Fruit fly (Drosophila melanogaster): Measurements from ENCODE around the gene Prps.

The Prps gene

dm6 chr3L:9713828-9714536 lies 17.5 kb upstream of the Prps start, which contains the start of gene vsg (continued):
- no peak for TF ChIP-seq ham (GFP tag; IDR thresholded peaks at IDR 0.05)
- TF ChIP-seq CG6272 (GFP tag; IDR thresholded peaks at IDR 0.05), result peak; percentile 74
- peak; percentile 83 for TF ChIP-seq CG9817 (tag; optimal IDR thresholded peaks at IDR 0.05)
- TF ChIP-seq CG11560 (tag; IDR thresholded peaks at IDR 0.05), result peak; percentile 70; the same call in 2 of the 3 replicates
- TF ChIP-seq ac (GFP tag; optimal IDR thresholded peaks at IDR 0.05), result no peak
- TF ChIP-seq CG18476 (GFP tag; optimal IDR thresholded peaks at IDR 0.05), result peak; percentile 75
- TF ChIP-seq Bteb2 (GFP tag; optimal IDR thresholded peaks at IDR 0.05), result peak; percentile 26
- peak; percentile 84 for TF ChIP-seq CG10267 (tag; optimal IDR thresholded peaks at IDR 0.05)
- TF ChIP-seq sisA (GFP tag; IDR thresholded peaks at IDR 0.05), result peak; percentile 55; the same call in 1 of the 2 replicates
- TF ChIP-seq Dll (GFP tag; IDR thresholded peaks at IDR 0.05; ENCODE audit: partially characterized antibody), result peak; percentile 78
- peak; percentile 49 for TF ChIP-seq CG10431 (GFP tag; optimal IDR thresholded peaks at IDR 0.05)
- peak; percentile 50 for TF ChIP-seq CG14441 (GFP tag; IDR thresholded peaks at IDR 0.05)
- peak; percentile 59 for TF ChIP-seq Six4 (GFP tag; optimal IDR thresholded peaks at IDR 0.05)
- TF ChIP-seq CHES-1-like (GFP tag; optimal IDR thresholded peaks at IDR 0.05), result no peak
- TF ChIP-seq gcm2 (GFP tag; optimal IDR thresholded peaks at IDR 0.05), result peak; percentile 66
- no peak for TF ChIP-seq CG17802 (tag; optimal IDR thresholded peaks at IDR 0.05)
- TF ChIP-seq CG2678 (tag; optimal IDR thresholded peaks at IDR 0.05), result peak; percentile 90
- TF ChIP-seq BtbVII (GFP tag; optimal IDR thresholded peaks at IDR 0.05), result peak; percentile 45
- TF ChIP-seq fd64A (GFP tag; optimal IDR thresholded peaks at IDR 0.05), result no peak
- peak; percentile 35 for TF ChIP-seq CG6683 (GFP tag; optimal IDR thresholded peaks at IDR 0.05)
- no peak for TF ChIP-seq CG18011 (GFP tag; optimal IDR thresholded peaks at IDR 0.05)
- peak; percentile 90 for TF ChIP-seq CG4617 (GFP tag; optimal IDR thresholded peaks at IDR 0.05; ENCODE audit: borderline replicate concordance)
- TF ChIP-seq gce (GFP tag; IDR thresholded peaks at IDR 0.05), result no peak
- TF ChIP-seq CG18599 (GFP tag; optimal IDR thresholded peaks at IDR 0.05), result peak; percentile 78
- no peak for TF ChIP-seq usp (GFP tag; optimal IDR thresholded peaks at IDR 0.05)
- peak; percentile 86 for TF ChIP-seq CG15269 (tag; optimal IDR thresholded peaks at IDR 0.05)
- peak; percentile 94 for TF ChIP-seq CG14710 (tag; optimal IDR thresholded peaks at IDR 0.05)
- TF ChIP-seq CoRest (tag; optimal IDR thresholded peaks at IDR 0.05), result peak; percentile 94
- peak; percentile 63 for TF ChIP-seq gsb (GFP tag; IDR thresholded peaks at IDR 0.05)
- TF ChIP-seq scrt (GFP tag; optimal IDR thresholded peaks at IDR 0.05), result peak; percentile 49
- peak; percentile 80 for TF ChIP-seq fd96Cb (tag; optimal IDR thresholded peaks at IDR 0.05)
- TF ChIP-seq CrebB (tag; optimal IDR thresholded peaks at IDR 0.05), result peak; percentile 6
- TF ChIP-seq mld (GFP tag; IDR thresholded peaks at IDR 0.05; ENCODE audit: partially characterized antibody), result peak; percentile 79; the same call in 2 of the 3 replicates
- TF ChIP-seq Jarid2 (GFP tag; optimal IDR thresholded peaks at IDR 0.05), result no peak
- TF ChIP-seq tup (GFP tag; optimal IDR thresholded peaks at IDR 0.05), result no peak
- peak; percentile 91 for TF ChIP-seq sug (tag; optimal IDR thresholded peaks at IDR 0.05)
- TF ChIP-seq NC2α (GFP tag; optimal IDR thresholded peaks at IDR 0.05), result no peak
- TF ChIP-seq Optix (GFP tag; IDR thresholded peaks at IDR 0.05), result peak; percentile 42; the same call in 1 of the 3 replicates
- peak; percentile 83 for TF ChIP-seq CG17385 (GFP tag; optimal IDR thresholded peaks at IDR 0.05)
- TF ChIP-seq Hey (tag; optimal IDR thresholded peaks at IDR 0.05), result peak; percentile 49
- no peak for TF ChIP-seq Poxn (GFP tag; IDR thresholded peaks at IDR 0.05)
- TF ChIP-seq hb (GFP tag; IDR thresholded peaks at IDR 0.05; ENCODE audit: partially characterized antibody), result peak; percentile 80
- no peak for TF ChIP-seq rib (GFP tag; IDR thresholded peaks at IDR 0.05)
- no peak for TF ChIP-seq Dp (GFP tag; optimal IDR thresholded peaks at IDR 0.05)
- peak in 1 of 2 experiments; percentile 64 for TF ChIP-seq Eip74EF (GFP tag; optimal IDR thresholded peaks at IDR 0.05)
- no peak for TF ChIP-seq pita (GFP tag; optimal IDR thresholded peaks at IDR 0.05)
- peak; percentile 68 for TF ChIP-seq mam (GFP tag; optimal IDR thresholded peaks at IDR 0.05)
- TF ChIP-seq Neu2 (GFP tag; optimal IDR thresholded peaks at IDR 0.05; ENCODE audit: borderline replicate concordance), result no peak

Measured in whole organism, embryonic.